Fruit fly (Drosophila melanogaster): ENCODE results near the gene CG13937.

The CG13937 gene

DNA sequence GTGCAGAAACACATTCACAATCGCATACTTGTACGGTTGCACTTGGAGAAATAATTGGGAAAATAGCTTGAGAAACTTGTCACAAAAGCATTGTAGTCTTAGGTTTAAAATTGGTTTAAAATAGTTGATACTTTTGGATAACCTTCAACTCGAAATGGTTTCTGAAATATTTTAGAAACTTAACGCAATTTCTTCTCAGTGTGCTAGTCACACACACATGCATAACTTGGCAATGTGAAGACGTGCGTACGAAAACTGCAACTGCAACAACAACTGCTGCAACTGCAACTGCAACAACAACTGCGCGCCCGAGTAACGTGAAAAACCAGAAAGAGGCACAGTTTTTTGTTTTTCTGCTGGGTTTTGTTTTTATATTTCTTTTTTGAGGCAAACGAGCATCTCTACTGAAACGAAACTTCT is 3.3 kb upstream of the CG13937 start (continued):
- TF ChIP-seq maf-S (GFP tag; optimal IDR thresholded peaks at IDR 0.05), result peak; percentile 41
- no peak for TF ChIP-seq schlank (tag; optimal IDR thresholded peaks at IDR 0.05)
- TF ChIP-seq CG2889 (GFP tag; IDR thresholded peaks at IDR 0.05), result peak; percentile 67; the same call in 2 of the 3 replicates
- TF ChIP-seq CG10321 (GFP tag; IDR thresholded peaks at IDR 0.05), result peak; percentile 49; the same call in 1 of the 2 replicates
- peak; percentile 66 for TF ChIP-seq CG12659 (GFP tag; optimal IDR thresholded peaks at IDR 0.05)
- peak; percentile 92 for TF ChIP-seq CG17328 (GFP tag; IDR thresholded peaks at IDR 0.05)
- TF ChIP-seq so (GFP tag; IDR thresholded peaks at IDR 0.05), result peak; percentile 87
- TF ChIP-seq CG6765 (GFP tag; optimal IDR thresholded peaks at IDR 0.05), result no peak
- no peak for TF ChIP-seq pros (GFP tag; optimal IDR thresholded peaks at IDR 0.05)
- peak; percentile 92 for TF ChIP-seq CG31441 (GFP tag; IDR thresholded peaks at IDR 0.05)
- no peak; the same call in 1 of the 2 replicates for TF ChIP-seq CG11085 (GFP tag; IDR thresholded peaks at IDR 0.05)
- peak; percentile 38; the same call in 1 of the 2 replicates for TF ChIP-seq wdn (GFP tag; IDR thresholded peaks at IDR 0.05)
- peak; percentile 74 to 92 for TF ChIP-seq eve (GFP tag; optimal IDR thresholded peaks at IDR 0.05)
- TF ChIP-seq otp (GFP tag; IDR thresholded peaks at IDR 0.05), result peak; percentile 91
- TF ChIP-seq amos (GFP tag; IDR thresholded peaks at IDR 0.05; ENCODE audit: partially characterized antibody), result no peak
- TF ChIP-seq CG3281 (GFP tag; optimal IDR thresholded peaks at IDR 0.05), result peak; percentile 12
- no peak for TF ChIP-seq Hmr (GFP tag; optimal IDR thresholded peaks at IDR 0.05)
- TF ChIP-seq CG4730 (GFP tag; IDR thresholded peaks at IDR 0.05), result peak; percentile 76
- no peak for TF ChIP-seq br (optimal IDR thresholded peaks at IDR 0.05)
- TF ChIP-seq CG10543 (GFP tag; optimal IDR thresholded peaks at IDR 0.05), result no peak
- TF ChIP-seq pzg (GFP tag; optimal IDR thresholded peaks at IDR 0.05), result no peak
- peak; percentile 75 for TF ChIP-seq CG14667 (GFP tag; IDR thresholded peaks at IDR 0.05)
- peak; percentile 84 for TF ChIP-seq ATbp (GFP tag; optimal IDR thresholded peaks at IDR 0.05)
- no peak for TF ChIP-seq HLHmδ (GFP tag; optimal IDR thresholded peaks at IDR 0.05)
- TF ChIP-seq CG5245 (GFP tag; optimal IDR thresholded peaks at IDR 0.05), result peak; percentile 83
- peak; percentile 49 for TF ChIP-seq CG13296 (GFP tag; optimal IDR thresholded peaks at IDR 0.05)
- TF ChIP-seq dm (GFP tag; optimal IDR thresholded peaks at IDR 0.05), result peak; percentile 55
- TF ChIP-seq CG7786 (GFP tag; optimal IDR thresholded peaks at IDR 0.05), result peak; percentile 76
- TF ChIP-seq pfk (GFP tag; optimal IDR thresholded peaks at IDR 0.05), result no peak
- TF ChIP-seq ftz-f1 (GFP tag; optimal IDR thresholded peaks at IDR 0.05), result no peak
- peak; percentile 72 for TF ChIP-seq CG9437 (GFP tag; optimal IDR thresholded peaks at IDR 0.05)
- TF ChIP-seq luna (GFP tag; optimal IDR thresholded peaks at IDR 0.05), result no peak
- TF ChIP-seq CG17359 (tag; optimal IDR thresholded peaks at IDR 0.05), result peak; percentile 93
- TF ChIP-seq p53 (GFP tag; optimal IDR thresholded peaks at IDR 0.05), result peak; percentile 54
- TF ChIP-seq oc (tag; optimal IDR thresholded peaks at IDR 0.05), result peak; percentile 77
- TF ChIP-seq hbn (GFP tag; IDR thresholded peaks at IDR 0.05; ENCODE audit: partially characterized antibody), result no peak
- peak; percentile 63 for TF ChIP-seq CHES-1-like (GFP tag; optimal IDR thresholded peaks at IDR 0.05)
- TF ChIP-seq dmrt99B (tag; optimal IDR thresholded peaks at IDR 0.05), result peak; percentile 91
- TF ChIP-seq Trl (optimal IDR thresholded peaks at IDR 0.05), result no peak
- peak; percentile 86 for TF ChIP-seq Trl (GFP tag; optimal IDR thresholded peaks at IDR 0.05)
- TF ChIP-seq onecut (GFP tag; IDR thresholded peaks at IDR 0.05), result peak; percentile 78
- TF ChIP-seq sr (GFP tag; IDR thresholded peaks at IDR 0.05), result peak; percentile 42; the same call in 1 of the 3 replicates
- no peak for TF ChIP-seq CG15073 (GFP tag; optimal IDR thresholded peaks at IDR 0.05)
- peak; percentile 98 for TF ChIP-seq Ets65A (GFP tag)
- TF ChIP-seq sens (GFP tag), result peak; percentile 98
- 0 out of 2 replicates have a peak, but pooled peaks have one; percentile 26 for TF ChIP-seq gsb (GFP tag; IDR thresholded peaks at IDR 0.05)
- peak; percentile 91 for TF ChIP-seq fd102C (GFP tag; optimal IDR thresholded peaks at IDR 0.05)
- TF ChIP-seq CG5953 (GFP tag; IDR thresholded peaks at IDR 0.05), result peak; percentile 77
- peak; percentile 95 for TF ChIP-seq zfh1 (GFP tag; IDR thresholded peaks at IDR 0.05)
- peak; percentile 87 for TF ChIP-seq sisA (GFP tag; IDR thresholded peaks at IDR 0.05)
- TF ChIP-seq CG12744 (GFP tag; optimal IDR thresholded peaks at IDR 0.05), result peak; percentile 78
- TF ChIP-seq sqz (GFP tag; optimal IDR thresholded peaks at IDR 0.05), result peak; percentile 69

Measured in whole organism, embryonic.